Worm (Caenorhabditis elegans): ENCODE measurements around the gene sri-63.

Gene sri-63

ce11 chrII:3313442-3313841 is 26.3 kb downstream of the sri-63 start, which contains the start of gene F39E9.6:
F39E9.6 (minus strand) TSS chrII:3313542.
- TF ChIP-seq cog-1 (tag; optimal IDR thresholded peaks at IDR 0.05): no peak
- TF ChIP-seq tab-1 (GFP tag; IDR thresholded peaks at IDR 0.05): no peak
- no peak for TF ChIP-seq ztf-29 (GFP tag; IDR thresholded peaks at IDR 0.05)
- TF ChIP-seq flt-1 (GFP tag; IDR thresholded peaks at IDR 0.05): no peak
- no peak for TF ChIP-seq T22C8.4 (GFP tag; IDR thresholded peaks at IDR 0.05)
- TF ChIP-seq ref-1 (GFP tag; conservative IDR thresholded peaks at IDR 0.05): no peak

DNA sequence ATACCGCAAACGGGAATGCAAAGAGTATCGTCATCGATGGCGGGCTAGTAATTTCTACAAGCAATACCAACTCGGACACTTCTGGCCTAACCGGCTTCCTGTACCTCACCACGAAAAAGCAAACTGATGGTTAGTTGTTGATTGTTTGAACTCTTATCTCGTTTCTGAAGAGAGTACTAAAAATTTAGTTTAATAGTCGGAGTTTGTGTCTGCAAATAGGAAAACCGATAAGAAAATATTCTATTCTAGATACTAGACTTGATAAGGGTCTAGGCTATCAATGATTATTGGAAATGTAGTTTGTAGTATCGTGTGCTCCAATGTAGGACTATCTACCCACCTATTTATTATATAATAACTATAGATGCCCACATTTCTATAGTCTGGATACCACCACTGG is 31.7 kb downstream of the sri-63 start:
- TF ChIP-seq ztf-23 (GFP tag; IDR thresholded peaks at IDR 0.05) (no peak), ref-1 (GFP tag; conservative IDR thresholded peaks at IDR 0.05) (no peak)

- TF ChIP-seq ztf-23 (GFP tag; IDR thresholded peaks at IDR 0.05): no peak
- no peak for TF ChIP-seq cog-1 (tag; optimal IDR thresholded peaks at IDR 0.05)
- TF ChIP-seq med-1 (GFP tag; optimal IDR thresholded peaks at IDR 0.05; ENCODE audit: insufficient read depth): no peak
- TF ChIP-seq ztf-29 (GFP tag; IDR thresholded peaks at IDR 0.05): no peak
- no peak for TF ChIP-seq flt-1 (GFP tag; IDR thresholded peaks at IDR 0.05)
- TF ChIP-seq T22C8.4 (GFP tag; IDR thresholded peaks at IDR 0.05): no peak
- TF ChIP-seq klf-2 (GFP tag; conservative IDR thresholded peaks at IDR 0.05): no peak
- TF ChIP-seq ref-1 (GFP tag; conservative IDR thresholded peaks at IDR 0.05): no peak
- no peak for TF ChIP-seq tab-1 (GFP tag; IDR thresholded peaks at IDR 0.05)
Measured at ce11 chrII:3322257-3322656, 35.1 kb downstream of the sri-63 start, which contains the start of gene Y46D2A.1. Y46D2A.1 (plus strand) TSS chrII:3322557.

DNA sequence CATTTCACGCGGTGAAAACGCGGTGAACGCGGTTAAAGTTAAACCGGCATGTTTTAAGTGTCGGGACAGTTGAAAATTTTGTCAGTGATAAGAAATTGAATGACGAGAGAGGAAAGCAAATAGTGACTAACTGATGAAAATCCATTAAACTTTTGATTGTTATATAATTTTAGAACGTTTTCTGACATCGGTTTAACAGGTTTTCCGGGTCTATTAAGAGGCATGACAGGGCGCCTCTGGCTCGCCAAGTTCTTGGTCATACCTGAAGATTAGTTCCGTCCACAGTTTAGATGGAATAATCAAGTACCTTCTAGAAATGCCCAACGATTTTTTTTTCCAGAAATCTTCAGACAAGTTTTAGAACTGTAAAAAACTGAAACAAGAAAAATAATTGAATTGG is 36.0 kb downstream of the sri-63 start, which contains the start of gene Y46D2A.2:
Y46D2A.2 (minus strand) TSS at position 101 of the 400 bp plus-strand sequence.
- TF ChIP-seq klf-2 (GFP tag; conservative IDR thresholded peaks at IDR 0.05) (no peak), ref-1 (GFP tag; conservative IDR thresholded peaks at IDR 0.05) (no peak), flt-1 (GFP tag; IDR thresholded peaks at IDR 0.05) (no peak), tab-1 (GFP tag; IDR thresholded peaks at IDR 0.05) (no peak), med-1 (GFP tag; optimal IDR thresholded peaks at IDR 0.05; ENCODE audit: insufficient read depth) (no peak), ztf-23 (GFP tag; IDR thresholded peaks at IDR 0.05) (no peak), T22C8.4 (GFP tag; IDR thresholded peaks at IDR 0.05) (no peak), cog-1 (tag; optimal IDR thresholded peaks at IDR 0.05) (no peak), ztf-29 (GFP tag; IDR thresholded peaks at IDR 0.05) (no peak)

- TF ChIP-seq T22C8.4 (GFP tag; IDR thresholded peaks at IDR 0.05) (no peak), tab-1 (GFP tag; IDR thresholded peaks at IDR 0.05) (no peak), cog-1 (tag; optimal IDR thresholded peaks at IDR 0.05) (no peak), flt-1 (GFP tag; IDR thresholded peaks at IDR 0.05) (no peak), ztf-23 (GFP tag; IDR thresholded peaks at IDR 0.05) (no peak), ref-1 (GFP tag; conservative IDR thresholded peaks at IDR 0.05) (no peak), klf-2 (GFP tag; conservative IDR thresholded peaks at IDR 0.05) (no peak), ztf-29 (GFP tag; IDR thresholded peaks at IDR 0.05) (no peak), med-1 (GFP tag; optimal IDR thresholded peaks at IDR 0.05; ENCODE audit: insufficient read depth) (no peak)
Measured at ce11 chrII:3327104-3327503, 39.9 kb downstream of the sri-63 start, which contains the start of gene Y46D2A.3. Y46D2A.3 (minus strand) TSS chrII:3327204.

DNA sequence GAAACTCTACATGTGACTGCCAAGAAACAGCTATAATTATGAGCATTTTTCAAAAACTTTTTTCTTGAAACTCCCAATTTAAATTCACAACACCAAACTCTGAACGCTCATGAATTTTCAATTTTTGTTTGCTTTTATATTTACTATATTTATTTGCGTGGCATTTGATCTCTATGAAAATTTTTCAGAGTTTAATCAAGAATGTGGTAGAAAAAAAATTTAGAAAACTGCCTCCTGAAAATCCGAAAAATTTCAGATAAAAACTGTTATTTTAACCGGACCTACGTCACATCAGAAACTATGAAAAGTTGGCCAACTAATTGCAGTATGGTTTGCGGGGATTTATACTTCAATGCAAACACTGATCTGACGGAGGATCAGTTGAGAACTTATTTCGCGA is 44.9 kb downstream of the sri-63 start, which contains the start of gene irld-27:
irld-27 (plus strand) TSS at position 301 of the 400 bp plus-strand sequence.
- no peak for TF ChIP-seq ztf-29 (GFP tag; IDR thresholded peaks at IDR 0.05)
- no peak for TF ChIP-seq tab-1 (GFP tag; IDR thresholded peaks at IDR 0.05)
- TF ChIP-seq ref-1 (GFP tag; conservative IDR thresholded peaks at IDR 0.05): no peak
- no peak for TF ChIP-seq T22C8.4 (GFP tag; IDR thresholded peaks at IDR 0.05)
- TF ChIP-seq ztf-23 (GFP tag; IDR thresholded peaks at IDR 0.05): no peak
- TF ChIP-seq cog-1 (tag; optimal IDR thresholded peaks at IDR 0.05): no peak
- no peak for TF ChIP-seq klf-2 (GFP tag; conservative IDR thresholded peaks at IDR 0.05)
- TF ChIP-seq flt-1 (GFP tag; IDR thresholded peaks at IDR 0.05): no peak
- no peak for TF ChIP-seq med-1 (GFP tag; optimal IDR thresholded peaks at IDR 0.05; ENCODE audit: insufficient read depth)

ce11 chrII:3337039-3337438 is 49.9 kb downstream of the sri-63 start, which contains the start of gene F14D2.19:
F14D2.19 (minus strand) TSS chrII:3337139.
- no peak for TF ChIP-seq flt-1 (GFP tag; IDR thresholded peaks at IDR 0.05)
- no peak for TF ChIP-seq T22C8.4 (GFP tag; IDR thresholded peaks at IDR 0.05)
- TF ChIP-seq tab-1 (GFP tag; IDR thresholded peaks at IDR 0.05): no peak
- TF ChIP-seq ztf-29 (GFP tag; IDR thresholded peaks at IDR 0.05): no peak
- TF ChIP-seq klf-2 (GFP tag; conservative IDR thresholded peaks at IDR 0.05): no peak
- no peak for TF ChIP-seq cog-1 (tag; optimal IDR thresholded peaks at IDR 0.05)
- no peak for TF ChIP-seq ztf-23 (GFP tag; IDR thresholded peaks at IDR 0.05)
- no peak for TF ChIP-seq med-1 (GFP tag; optimal IDR thresholded peaks at IDR 0.05; ENCODE audit: insufficient read depth)
- TF ChIP-seq ref-1 (GFP tag; conservative IDR thresholded peaks at IDR 0.05): no peak

ce11 chrII:3338556-3338955 is 51.4 kb downstream of the sri-63 start, which contains the start of gene F14D2.7:
F14D2.7 (minus strand) TSS chrII:3338656.
- TF ChIP-seq ztf-29 (GFP tag; IDR thresholded peaks at IDR 0.05) (no peak), tab-1 (GFP tag; IDR thresholded peaks at IDR 0.05) (no peak), ztf-23 (GFP tag; IDR thresholded peaks at IDR 0.05) (no peak), klf-2 (GFP tag; conservative IDR thresholded peaks at IDR 0.05) (no peak), med-1 (GFP tag; optimal IDR thresholded peaks at IDR 0.05; ENCODE audit: insufficient read depth) (no peak), ref-1 (GFP tag; conservative IDR thresholded peaks at IDR 0.05) (no peak), T22C8.4 (GFP tag; IDR thresholded peaks at IDR 0.05) (no peak), flt-1 (GFP tag; IDR thresholded peaks at IDR 0.05) (no peak), cog-1 (tag; optimal IDR thresholded peaks at IDR 0.05) (no peak)
